Worm (Caenorhabditis elegans): ENCODE results near the gene sym-2.

DNA sequence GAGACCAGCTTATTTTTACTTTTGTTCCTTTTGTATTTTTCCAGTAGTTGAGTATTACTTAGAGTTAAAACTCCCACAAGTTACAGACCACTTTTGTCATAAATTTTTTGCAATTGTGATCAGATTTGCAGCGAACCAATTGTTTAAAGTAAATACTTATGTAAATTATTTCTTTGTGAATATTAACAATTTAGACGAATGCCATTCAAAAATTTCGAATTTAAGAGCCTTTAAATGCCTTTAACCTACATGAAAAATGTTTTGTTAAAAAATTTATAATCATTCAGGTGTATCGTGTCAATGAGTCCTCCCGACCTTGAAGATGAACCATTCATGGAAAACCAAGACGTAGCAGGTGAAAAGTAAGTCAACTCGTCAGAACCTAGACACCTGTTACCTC, 42.3 kb downstream of the sym-2 start, which contains the start of gene W07A12.4:
- TF ChIP-seq flt-1 (GFP tag; IDR thresholded peaks at IDR 0.05): no peak
- TF ChIP-seq F13C5.2 (tag; optimal IDR thresholded peaks at IDR 0.05): no peak
- no peak for TF ChIP-seq hmbx-1 (tag; optimal IDR thresholded peaks at IDR 0.05)

All from whole organism, early embryonic.